Worm (Caenorhabditis elegans) whole organism, mixed stage, embryonic: ENCODE measurements around the gene fbxb-106.

Experiments
- M03D4.4 ChIP-seq: sonication (generic microtip); optimal IDR thresholded peaks from 2 replicates; lab custom pipeline; 2017; ENCODE audit warnings: mild to moderate bottlenecking, missing genetic modification characterization, missing compliant biosample characterization
- bed-3 ChIP-seq: fragments of 200-800 bp; sonication (Bioruptor generic); optimal IDR thresholded peaks from 3 replicates; lab custom pipeline; 2018; ENCODE audit warnings: mild to moderate bottlenecking, missing genetic modification characterization, moderate library complexity, missing compliant biosample characterization
- blmp-1 ChIP-seq: fragments of 150-350 bp; optimal IDR thresholded peaks from 2 replicates; lab custom pipeline; 2014; ENCODE audit warnings: missing biosample characterization, missing genetic modification characterization
- ceh-39 ChIP-seq: fragments of 150-350 bp; optimal IDR thresholded peaks from 2 replicates; lab custom pipeline; 2014; ENCODE audit warnings: missing biosample characterization, missing genetic modification characterization
- ceh-43 ChIP-seq: fragments of 200-800 bp; sonication (Bioruptor generic); optimal IDR thresholded peaks from 2 replicates; lab custom pipeline; 2018; ENCODE audit warnings: mild to moderate bottlenecking, missing genetic modification characterization, moderate library complexity, missing compliant biosample characterization
- ces-1 ChIP-seq: fragments of 150-350 bp; optimal IDR thresholded peaks from 2 replicates; lab custom pipeline; 2014; ENCODE audit warnings: missing biosample characterization, missing genetic modification reagents, missing genetic modification characterization
- drap-1 ChIP-seq: fragments of 200-800 bp; sonication (Bioruptor generic); optimal IDR thresholded peaks from 3 replicates; lab custom pipeline; 2018; ENCODE audit warnings: mild to moderate bottlenecking, missing genetic modification characterization, missing compliant biosample characterization
- elt-1 ChIP-seq: sonication (generic microtip); optimal IDR thresholded peaks from 2 replicates; lab custom pipeline; 2017; ENCODE audit warnings: missing genetic modification characterization, mild to moderate bottlenecking, missing compliant biosample characterization, antibody characterized with exemption, moderate library complexity, borderline replicate concordance; ENCODE audit not compliant: insufficient read depth
- elt-3 ChIP-seq: fragments of 150-350 bp; optimal IDR thresholded peaks from 2 replicates; lab custom pipeline; 2014; ENCODE audit warnings: missing biosample characterization, missing genetic modification characterization
- flh-1 ChIP-seq: fragments of 200-800 bp; sonication (Bioruptor generic); optimal IDR thresholded peaks from 2 replicates; lab custom pipeline; 2018; ENCODE audit warnings: mild to moderate bottlenecking, missing genetic modification characterization, moderate library complexity, missing compliant biosample characterization
- hlh-1 ChIP-seq: fragments of 150-350 bp; optimal IDR thresholded peaks from 2 replicates; lab custom pipeline; 2014; ENCODE audit warnings: missing biosample characterization, missing genetic modification reagents, missing genetic modification characterization
- lin-13 ChIP-seq: fragments of 150-350 bp; optimal IDR thresholded peaks from 2 replicates; lab custom pipeline; 2014; ENCODE audit warnings: missing biosample characterization, missing genetic modification characterization
- lin-32 ChIP-seq: fragments of 200-800 bp; sonication (Bioruptor generic); optimal IDR thresholded peaks from 2 replicates; lab custom pipeline; 2018; ENCODE audit warnings: mild to moderate bottlenecking, missing genetic modification characterization, missing compliant biosample characterization
- lsy-2 ChIP-seq: fragments of 150-350 bp; optimal IDR thresholded peaks from 2 replicates; lab custom pipeline; 2014; ENCODE audit warnings: missing biosample characterization, missing genetic modification characterization
- mab-5 ChIP-seq: fragments of 150-350 bp; optimal IDR thresholded peaks from 2 replicates; lab custom pipeline; 2014; ENCODE audit warnings: missing biosample characterization, missing genetic modification characterization
- nhr-12 ChIP-seq: fragments of 150-350 bp; optimal IDR thresholded peaks from 2 replicates; lab custom pipeline; 2014; ENCODE audit warnings: missing biosample characterization, missing genetic modification characterization
- nhr-2 ChIP-seq: fragments of 150-350 bp; optimal IDR thresholded peaks from 2 replicates; lab custom pipeline; 2014; ENCODE audit warnings: missing biosample characterization, missing genetic modification characterization
- nhr-237 ChIP-seq: fragments of 150-350 bp; optimal IDR thresholded peaks from 2 replicates; lab custom pipeline; 2014; ENCODE audit warnings: missing biosample characterization, missing genetic modification characterization
- nhr-28 ChIP-seq: fragments of 150-350 bp; optimal IDR thresholded peaks from 2 replicates; lab custom pipeline; 2014; ENCODE audit warnings: missing biosample characterization, missing genetic modification characterization
- nhr-76 ChIP-seq: sonication (generic microtip); optimal IDR thresholded peaks from 2 replicates; lab custom pipeline; 2017; ENCODE audit warnings: missing biosample characterization, missing genetic modification characterization
- pha-4 ChIP-seq: fragments of 150-350 bp; optimal IDR thresholded peaks from 2 replicates; lab custom pipeline; 2018; ENCODE audit warnings: missing biosample characterization, missing genetic modification reagents, missing genetic modification characterization
- sem-2 ChIP-seq: fragments of 200-800 bp; sonication (Bioruptor generic); optimal IDR thresholded peaks from 2 replicates; lab custom pipeline; 2018; ENCODE audit warnings: mild to moderate bottlenecking, missing genetic modification characterization, missing compliant biosample characterization
- snpc-4 ChIP-seq: fragments of 150-350 bp; optimal IDR thresholded peaks from 2 replicates; lab custom pipeline; 2014; ENCODE audit warnings: missing biosample characterization, missing genetic modification characterization
- sptf-1 ChIP-seq: sonication (generic microtip); optimal IDR thresholded peaks from 2 replicates; lab custom pipeline; 2017; ENCODE audit warnings: mild to moderate bottlenecking, missing genetic modification characterization, moderate library complexity, missing compliant biosample characterization
- tbx-8 ChIP-seq: fragments of 200-800 bp; sonication (Bioruptor generic); optimal IDR thresholded peaks from 2 replicates; lab custom pipeline; 2018; ENCODE audit warnings: mild to moderate bottlenecking, missing genetic modification characterization, moderate library complexity, missing compliant biosample characterization
- unc-120 ChIP-seq: sonication (generic microtip); optimal IDR thresholded peaks from 2 replicates; lab custom pipeline; 2017; ENCODE audit warnings: missing genetic modification characterization, missing compliant biosample characterization; ENCODE audit not compliant: poor library complexity, severe bottlenecking
- unc-39 ChIP-seq: fragments of 150-350 bp; optimal IDR thresholded peaks from 2 replicates; lab custom pipeline; 2014; ENCODE audit warnings: missing biosample characterization, missing genetic modification characterization
- unc-62 ChIP-seq: fragments of 150-350 bp; optimal IDR thresholded peaks from 2 replicates; lab custom pipeline; 2014; ENCODE audit warnings: missing biosample characterization, missing genetic modification reagents, missing genetic modification characterization
- zip-8 ChIP-seq: fragments of 150-350 bp; optimal IDR thresholded peaks from 2 replicates; lab custom pipeline; 2014; ENCODE audit warnings: missing biosample characterization, missing genetic modification characterization
- ztf-11 ChIP-seq: fragments of 150-350 bp; optimal IDR thresholded peaks from 2 replicates; lab custom pipeline; 2014; ENCODE audit warnings: missing biosample characterization, missing genetic modification characterization

fbxb-106 gene

ce11 chrII:2780804-2781203 lies 18.6 kb downstream of the fbxb-106 start:
- no peak for TF ChIP-seq nhr-2 (tag; lab: Kevin White, UChicago)
- no peak for TF ChIP-seq lsy-2 (tag; lab: Kevin White, UChicago)
- no peak for TF ChIP-seq lin-13 (tag; lab: Kevin White, UChicago)
- no peak for TF ChIP-seq zip-8 (tag; lab: Kevin White, UChicago)
- no peak for TF ChIP-seq lin-32 (GFP tag; lab: Kevin White, UChicago)
- no peak for TF ChIP-seq elt-3 (tag; lab: Kevin White, UChicago)
- no peak for TF ChIP-seq flh-1 (GFP tag; lab: Kevin White, UChicago)
- no peak for TF ChIP-seq nhr-76 (tag; lab: Kevin White, UChicago)
- TF ChIP-seq ceh-39 (tag; lab: Kevin White, UChicago), result no peak
- no peak for TF ChIP-seq sptf-1
- no peak for TF ChIP-seq M03D4.4 (tag; lab: Kevin White, UChicago)
- no peak for TF ChIP-seq mab-5 (tag; lab: Kevin White, UChicago)
- no peak for TF ChIP-seq ceh-43 (GFP tag; lab: Kevin White, UChicago)
- TF ChIP-seq ztf-11 (tag; lab: Kevin White, UChicago), result no peak

DNA sequence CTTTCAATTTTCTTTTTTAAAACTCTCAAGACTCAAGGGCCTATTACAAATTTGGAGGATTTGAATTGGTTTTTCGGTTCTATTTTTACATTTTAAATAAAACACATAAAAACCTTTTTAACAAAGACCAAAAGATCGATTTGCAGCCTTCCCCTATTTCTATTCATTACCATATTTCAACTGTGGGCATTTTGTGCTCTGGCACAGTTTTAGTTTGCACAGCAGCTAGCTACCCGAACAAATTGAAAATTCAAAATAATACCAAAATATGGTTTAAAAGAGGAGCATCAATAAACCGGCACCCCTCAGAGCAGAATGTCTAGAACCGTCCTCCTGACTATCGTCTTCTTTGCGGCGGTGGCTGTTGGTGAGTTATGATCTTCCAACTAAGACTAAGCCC lies 19.1 kb downstream of the fbxb-106 start, which contains the start of gene F08D12.2:
Gene F08D12.2, plus strand, starts transcription at position 301 of the 400 bp plus-strand sequence.
- TF ChIP-seq sptf-1 (no peak), flh-1 (GFP tag; lab: Kevin White, UChicago) (no peak), nhr-28 (tag; lab: Kevin White, UChicago) (no peak), lsy-2 (tag; lab: Kevin White, UChicago) (no peak), unc-62 (no peak), unc-39 (tag; lab: Kevin White, UChicago) (no peak), lin-13 (tag; lab: Kevin White, UChicago) (no peak), blmp-1 (tag; lab: Kevin White, UChicago) (no peak), ceh-39 (tag; lab: Kevin White, UChicago) (no peak)

DNA sequence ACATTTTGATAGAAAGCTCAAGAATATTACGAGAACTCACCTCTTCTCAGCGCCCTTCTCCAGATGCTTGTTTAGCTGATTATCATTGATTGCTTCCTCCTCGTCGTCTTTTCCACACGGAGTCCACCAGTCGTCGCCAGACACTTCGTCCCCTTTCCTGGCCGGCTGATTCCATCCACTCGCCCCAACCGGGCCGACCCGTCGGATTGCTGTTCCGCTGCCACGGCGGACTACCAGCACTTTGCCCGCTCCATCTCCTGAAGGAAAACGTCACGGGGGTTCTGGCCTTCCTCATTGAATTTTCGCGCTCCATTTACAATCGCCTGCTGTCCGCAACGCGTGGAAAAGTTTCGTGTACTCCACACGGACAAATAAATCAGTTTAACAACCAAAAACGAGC lies 21.2 kb downstream of the fbxb-106 start:
- TF ChIP-seq M03D4.4 (tag; lab: Kevin White, UChicago) (no peak), elt-3 (tag; lab: Kevin White, UChicago) (no peak), unc-39 (tag; lab: Kevin White, UChicago) (no peak), mab-5 (tag; lab: Kevin White, UChicago) (no peak), nhr-28 (tag; lab: Kevin White, UChicago) (no peak), snpc-4 (tag; lab: Kevin White, UChicago) (no peak), nhr-76 (tag; lab: Kevin White, UChicago) (no peak), drap-1 (GFP tag; lab: Kevin White, UChicago) (no peak), nhr-237 (no peak), unc-62 (no peak), lsy-2 (tag; lab: Kevin White, UChicago) (no peak), flh-1 (GFP tag; lab: Kevin White, UChicago) (no peak), bed-3 (GFP tag; lab: Kevin White, UChicago) (no peak)

DNA sequence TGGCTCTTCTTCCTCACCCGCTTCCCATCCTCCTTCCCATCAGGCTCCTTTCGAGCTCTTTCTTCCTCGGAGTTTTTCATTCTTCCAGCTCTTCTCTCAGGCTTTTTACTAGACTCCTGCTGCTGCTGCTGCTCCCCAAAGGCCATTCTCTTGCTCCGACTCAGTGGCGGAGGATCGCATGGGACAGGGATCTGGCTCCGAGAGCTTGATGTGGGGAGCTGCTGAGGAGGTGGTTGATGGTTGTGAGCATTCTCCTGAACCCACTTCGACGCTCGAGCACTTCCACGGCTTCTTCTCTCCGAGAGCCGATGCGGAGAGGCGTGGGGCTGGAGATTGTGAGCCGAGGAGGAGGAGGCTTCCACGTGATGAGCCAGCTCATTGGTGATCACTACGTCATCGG lies 23.6 kb downstream of the fbxb-106 start:
- TF ChIP-seq M03D4.4 (tag; lab: Kevin White, UChicago), result no peak
- no peak for TF ChIP-seq nhr-28 (tag; lab: Kevin White, UChicago)
- TF ChIP-seq ces-1 (GFP tag; lab: Kevin White, UChicago), result no peak
- TF ChIP-seq lin-13 (tag; lab: Kevin White, UChicago), result no peak
- no peak for TF ChIP-seq hlh-1 (tag; lab: Kevin White, UChicago)
- TF ChIP-seq zip-8 (tag; lab: Kevin White, UChicago), result no peak
- TF ChIP-seq ceh-43 (GFP tag; lab: Kevin White, UChicago), result no peak
- no peak for TF ChIP-seq lin-32 (GFP tag; lab: Kevin White, UChicago)
- no peak for TF ChIP-seq unc-62
- no peak for TF ChIP-seq sptf-1
- TF ChIP-seq sem-2 (GFP tag; lab: Kevin White, UChicago), result no peak
- no peak for TF ChIP-seq elt-1 (tag; lab: Kevin White, UChicago)
- no peak for TF ChIP-seq blmp-1 (tag; lab: Kevin White, UChicago)
- no peak for TF ChIP-seq tbx-8 (GFP tag; lab: Kevin White, UChicago)
- TF ChIP-seq nhr-76 (tag; lab: Kevin White, UChicago), result no peak
- TF ChIP-seq ztf-11 (tag; lab: Kevin White, UChicago), result no peak
- TF ChIP-seq bed-3 (GFP tag; lab: Kevin White, UChicago), result no peak
- TF ChIP-seq unc-120 (tag; lab: Kevin White, UChicago), result no peak
- no peak for TF ChIP-seq mab-5 (tag; lab: Kevin White, UChicago)

ce11 chrII:2787031-2787512 lies 24.9 kb downstream of the fbxb-106 start, which contains the start of the genes F08D12.12 and srpa-72:
Gene F08D12.12 (minus strand): TSS chrII:2787081.
Gene srpa-72 (plus strand): TSS chrII:2787481.
- TF ChIP-seq lsy-2 (tag; lab: Kevin White, UChicago), result peak; percentile 10
- TF ChIP-seq nhr-12 (tag; lab: Kevin White, UChicago), result no peak
- peak; percentile 45 for TF ChIP-seq pha-4 (tag; lab: Kevin White, UChicago)
- no peak for TF ChIP-seq blmp-1 (tag; lab: Kevin White, UChicago)
- peak; percentile 7 for TF ChIP-seq unc-120 (tag; lab: Kevin White, UChicago)
